Worm (Caenorhabditis elegans) whole organism, L2 larva: ENCODE measurements around the gene tbc-13.

Experiments
- alr-1 ChIP-seq: fragments of 150-350 bp; optimal IDR thresholded peaks from 2 replicates; lab custom pipeline; 2014; ENCODE audit warnings: missing biosample characterization, missing genetic modification characterization
- egl-27 ChIP-seq: sonication (generic microtip); optimal IDR thresholded peaks from 3 replicates; lab custom pipeline; 2017; ENCODE audit warnings: missing biosample characterization, missing genetic modification reagents, missing genetic modification characterization
- fos-1 ChIP-seq: fragments of 150-350 bp; optimal IDR thresholded peaks from 2 replicates; lab custom pipeline; 2014; ENCODE audit warnings: missing biosample characterization, missing genetic modification characterization
- lin-13 ChIP-seq: fragments of 150-350 bp; optimal IDR thresholded peaks from 2 replicates; lab custom pipeline; 2014; ENCODE audit warnings: missing biosample characterization, missing genetic modification reagents, missing genetic modification characterization
- lin-39 ChIP-seq: fragments of 150-350 bp; optimal IDR thresholded peaks from 2 replicates; lab custom pipeline; 2014; ENCODE audit warnings: missing biosample characterization, missing genetic modification reagents, missing genetic modification characterization
- lsy-2 ChIP-seq, 2 experiments: fragments of 150-350 bp in 1 of 2; sonication (generic microtip) in 1 of 2; optimal IDR thresholded peaks; 2 replicates each; lab custom pipeline; 2014 to 2017; ENCODE audit warnings: missing biosample characterization in 2 of 2, missing genetic modification characterization in 2 of 2
- mbf-1 ChIP-seq: sonication (generic microtip); optimal IDR thresholded peaks from 2 replicates; lab custom pipeline; 2017; ENCODE audit warnings: missing biosample characterization, missing genetic modification characterization
- nhr-23 ChIP-seq: fragments of 150-350 bp; optimal IDR thresholded peaks from 2 replicates; lab custom pipeline; 2014; ENCODE audit warnings: missing biosample characterization, missing genetic modification reagents, missing genetic modification characterization
- skn-1 ChIP-seq: sonication (generic microtip); optimal IDR thresholded peaks from 2 replicates; lab custom pipeline; 2017; ENCODE audit warnings: missing biosample characterization, missing genetic modification characterization
- ztf-11 ChIP-seq: sonication (generic microtip); optimal IDR thresholded peaks from 2 replicates; lab custom pipeline; 2017; ENCODE audit warnings: missing biosample characterization, missing genetic modification characterization

DNA sequence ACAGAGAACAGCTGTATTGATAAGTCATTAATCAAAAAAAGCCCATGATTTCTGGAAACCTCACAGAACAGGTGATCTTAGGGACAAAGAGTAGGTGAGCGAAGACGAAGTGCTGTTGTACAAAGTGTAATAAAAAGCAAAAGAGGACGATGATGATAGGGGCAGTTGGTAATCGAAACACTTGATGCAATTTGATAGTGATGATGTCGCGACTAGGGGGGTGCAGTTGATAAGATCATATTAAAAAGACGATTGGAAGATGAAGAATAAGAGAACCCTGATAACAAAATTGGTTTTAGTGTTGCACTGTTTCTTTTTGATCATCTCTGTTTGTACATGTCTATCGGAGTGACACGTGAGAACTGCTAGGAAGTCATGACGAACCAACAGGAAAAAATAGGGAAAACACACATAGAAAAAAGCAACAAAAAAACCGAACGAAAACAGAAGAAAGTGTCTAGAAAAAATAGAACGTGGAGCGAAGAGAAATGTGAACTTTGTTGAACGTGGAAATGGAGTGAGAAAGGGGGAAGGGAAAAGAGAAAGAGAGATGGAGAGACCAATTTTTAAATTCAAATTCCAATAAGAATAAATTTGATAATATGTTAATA lies 24.6 kb downstream of the tbc-13 start:
- TF ChIP-seq skn-1 (tag; lab: Kevin White, UChicago) (no peak), ztf-11 (tag; lab: Kevin White, UChicago) (no peak), nhr-23 (no peak), mbf-1 (tag; lab: Kevin White, UChicago) (no peak), lin-39 (tag; lab: Kevin White, UChicago) (no peak), alr-1 (tag; lab: Kevin White, UChicago) (no peak), lin-13 (GFP tag; lab: Kevin White, UChicago) (peak; percentile 47), egl-27 (peak; percentile 48), lsy-2 (tag; optimal IDR thresholded peaks at IDR 0.05; lab: Kevin White, UChicago) (peak in 1 of 2 experiments; percentile 69), fos-1 (tag; lab: Kevin White, UChicago) (peak; percentile 89)
